Fruit fly (Drosophila melanogaster) S2 (cell line): Measurements from ENCODE around the gene Trmt112.

Experiments
- CG8478 ChIP-seq: fragments of >200 bp; optimal IDR thresholded peaks from 2 replicates; lab custom pipeline; 2018
- CTCF ChIP-seq, 2 experiments: fragments of >200 bp; optimal IDR thresholded peaks; 2 replicates each; lab custom pipeline; 2018

- no peak for TF ChIP-seq CTCF (optimal IDR thresholded peaks at IDR 0.05; lab: Kevin White, UChicago)
- no peak for TF ChIP-seq CG8478 (lab: Kevin White, UChicago)
Observed at dm6 chr3L:21266101-21266656, 49.5 kb upstream of the Trmt112 start.
